Fruit fly (Drosophila melanogaster): ENCODE data around the gene CG13461.

DNA sequence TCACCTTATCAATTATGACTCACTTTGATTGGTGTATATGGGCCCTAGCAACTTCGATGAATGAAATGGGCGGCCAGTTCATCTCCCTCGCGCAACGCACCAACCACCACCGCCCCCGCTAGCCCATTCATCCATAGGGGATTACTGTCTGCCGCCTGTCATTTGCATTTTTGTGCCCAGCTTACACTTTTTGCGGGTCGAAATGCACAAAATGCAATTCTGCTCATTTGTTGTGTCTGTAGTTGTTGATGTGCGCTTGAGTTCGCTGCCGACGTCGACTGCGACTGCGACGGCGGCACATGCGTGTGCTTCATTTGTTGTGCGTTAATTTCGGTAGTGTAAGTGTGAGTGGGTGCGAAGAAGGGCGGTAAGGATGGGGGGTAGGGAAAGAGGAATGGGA, 48.7 kb upstream of the CG13461 start:
- TF ChIP-seq CTCF (optimal IDR thresholded peaks at IDR 0.05) (no peak), CG8478 (optimal IDR thresholded peaks at IDR 0.05) (no peak)
